Fruit fly (Drosophila melanogaster): Measurements from ENCODE around the gene Gbeta13F.
A peak's percentile ranks its signal among the peaks of the same experiment; 100 is the strongest.

Gbeta13F gene

DNA sequence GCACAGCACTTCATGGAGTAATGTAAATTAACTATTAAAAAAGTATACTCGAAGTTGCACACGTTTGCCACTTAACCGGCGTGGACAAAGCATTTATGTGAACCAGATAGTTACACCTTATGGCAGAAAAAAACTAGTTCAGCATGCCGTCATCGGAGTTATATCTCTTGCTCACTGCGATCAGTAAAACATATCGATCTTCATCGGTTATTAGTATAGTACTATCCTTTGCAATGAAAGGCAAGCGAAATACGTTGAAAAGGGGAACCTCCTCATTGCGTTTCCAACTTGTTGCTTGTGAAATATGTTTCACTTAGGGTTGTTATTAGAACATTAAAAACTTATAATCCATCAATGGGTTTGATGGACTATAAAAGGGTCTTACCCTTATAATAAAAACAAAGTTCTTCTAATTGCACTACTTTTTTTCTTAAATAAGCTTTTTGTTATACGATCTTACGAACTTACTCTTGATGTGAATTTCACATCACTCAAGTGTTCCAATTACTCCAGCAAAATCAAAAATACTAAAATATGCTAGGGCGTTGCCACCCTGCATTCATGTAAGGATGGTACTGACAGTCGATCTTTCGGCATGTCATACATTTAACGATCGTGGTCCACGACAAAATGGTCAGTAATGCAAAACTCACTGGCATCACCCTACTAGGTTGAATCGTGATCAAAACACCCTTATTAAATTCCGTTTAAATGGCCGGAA is 49.8 kb downstream of the Gbeta13F start, which contains the start of gene CycD (continued):
- TF ChIP-seq sna (GFP tag; IDR thresholded peaks at IDR 0.05; ENCODE audit: partially characterized antibody), result no peak
- TF ChIP-seq sisA (GFP tag; IDR thresholded peaks at IDR 0.05), result peak; percentile 71; the same call in 1 of the 2 replicates
- TF ChIP-seq nerfin-2 (GFP tag; IDR thresholded peaks at IDR 0.05; ENCODE audit: partially characterized antibody), result no peak
- no peak for TF ChIP-seq eyg (GFP tag; optimal IDR thresholded peaks at IDR 0.05)
- no peak for TF ChIP-seq cad (GFP tag; optimal IDR thresholded peaks at IDR 0.05)
- peak; percentile 32 for TF ChIP-seq CG7786 (GFP tag; optimal IDR thresholded peaks at IDR 0.05)
- TF ChIP-seq CG4617 (GFP tag; optimal IDR thresholded peaks at IDR 0.05; ENCODE audit: borderline replicate concordance), result no peak
- TF ChIP-seq HLH54F (GFP tag; optimal IDR thresholded peaks at IDR 0.05), result peak; percentile 25
- peak; percentile 62 for TF ChIP-seq amos (GFP tag; IDR thresholded peaks at IDR 0.05; ENCODE audit: partially characterized antibody)
- TF ChIP-seq Kr (GFP tag; optimal IDR thresholded peaks at IDR 0.05), result no peak
- TF ChIP-seq crp (GFP tag; optimal IDR thresholded peaks at IDR 0.05), result peak in 1 of 2 experiments; percentile 1
- TF ChIP-seq CG10209 (GFP tag; optimal IDR thresholded peaks at IDR 0.05), result no peak
- TF ChIP-seq grn (GFP tag; optimal IDR thresholded peaks at IDR 0.05), result no peak
- TF ChIP-seq CG8944 (GFP tag; optimal IDR thresholded peaks at IDR 0.05), result peak; percentile 8
- TF ChIP-seq CG12942 (GFP tag; optimal IDR thresholded peaks at IDR 0.05), result no peak
- TF ChIP-seq Ssrp (tag; optimal IDR thresholded peaks at IDR 0.05), result peak; percentile 11
- peak; percentile 18 for TF ChIP-seq CG2116 (GFP tag; optimal IDR thresholded peaks at IDR 0.05)
- TF ChIP-seq Hr3 (GFP tag; optimal IDR thresholded peaks at IDR 0.05), result peak; percentile 37
- TF ChIP-seq CG3163 (GFP tag; optimal IDR thresholded peaks at IDR 0.05), result no peak
- TF ChIP-seq tna (GFP tag; IDR thresholded peaks at IDR 0.05; ENCODE audit: partially characterized antibody), result 0 out of 2 replicates have a peak, but pooled peaks have one; percentile 35
- TF ChIP-seq CG18262 (tag; optimal IDR thresholded peaks at IDR 0.05), result no peak
- TF ChIP-seq CG12659 (GFP tag; optimal IDR thresholded peaks at IDR 0.05), result peak; percentile 48
- TF ChIP-seq lola (GFP tag; optimal IDR thresholded peaks at IDR 0.05), result peak in 2 of 3 experiments; percentile 35 to 54
- peak; percentile 41 for TF ChIP-seq Xbp1 (GFP tag; optimal IDR thresholded peaks at IDR 0.05)
- TF ChIP-seq CG3995 (GFP tag; optimal IDR thresholded peaks at IDR 0.05), result no peak
- no peak for TF ChIP-seq bab2 (GFP tag; optimal IDR thresholded peaks at IDR 0.05)
- no peak for TF ChIP-seq prd (optimal IDR thresholded peaks at IDR 0.05)
- TF ChIP-seq prd (GFP tag; IDR thresholded peaks at IDR 0.05), result peak; percentile 63; the same call in 1 of the 3 replicates

- TF ChIP-seq gce (GFP tag; IDR thresholded peaks at IDR 0.05), result no peak
- no peak for TF ChIP-seq Nf-YA (GFP tag; IDR thresholded peaks at IDR 0.05)
- no peak for TF ChIP-seq CG31365 (tag; optimal IDR thresholded peaks at IDR 0.05)
- TF ChIP-seq Ravus (GFP tag; IDR thresholded peaks at IDR 0.05), result no peak
- peak; percentile 87 for TF ChIP-seq CG18011 (GFP tag; optimal IDR thresholded peaks at IDR 0.05)
- TF ChIP-seq Deaf1 (tag; optimal IDR thresholded peaks at IDR 0.05), result peak; percentile 56
Observed at dm6 chrX:15910570-15910969, 50.7 kb downstream of the Gbeta13F start, which contains the start of gene Lrp4. Gene Lrp4 (plus strand): TSS chrX:15910870.

Measured in whole organism, embryonic.